Fruit fly (Drosophila melanogaster) whole organism, embryonic: ENCODE data around the gene Pino.

ENCODE experiments used
- CG1233 ChIP-seq: fragments of 200-800 bp; sonication (Bioruptor generic); optimal IDR thresholded peaks from 4 replicates; lab custom pipeline; 2018; ENCODE audit warnings: missing biosample characterization, mild to moderate bottlenecking, missing genetic modification characterization
- CG15696 ChIP-seq: fragments of 200-800 bp; sonication (Bioruptor generic); optimal IDR thresholded peaks from 2 replicates; lab custom pipeline; 2019; ENCODE audit warnings: missing biosample characterization, mild to moderate bottlenecking, missing genetic modification characterization, moderate library complexity
- CG5245 ChIP-seq: fragments of 200-800 bp; sonication (Bioruptor generic); optimal IDR thresholded peaks from 3 replicates; lab custom pipeline; 2016; ENCODE audit warnings: missing biosample characterization, missing genetic modification characterization
- CoRest ChIP-seq: fragments of 200-800 bp; sonication (Bioruptor generic); optimal IDR thresholded peaks from 3 replicates; lab custom pipeline; 2018; ENCODE audit warnings: missing biosample characterization, mild to moderate bottlenecking, missing genetic modification characterization, moderate library complexity
- NC2α ChIP-seq: fragments of 200-800 bp; sonication (Bioruptor generic); optimal IDR thresholded peaks from 2 replicates; lab custom pipeline; 2016; ENCODE audit warnings: missing biosample characterization, missing genetic modification characterization
- ase ChIP-seq: fragments of 200-800 bp; sonication (Bioruptor generic); IDR thresholded peaks from 3 replicates; pipeline ENCODE4 v1.3.6; 2022; ENCODE audit warnings: missing biosample characterization, missing genetic modification characterization
- ci ChIP-seq: fragments of 200-800 bp; sonication (Bioruptor generic); IDR thresholded peaks from 3 replicates; pipeline ENCODE4 v1.3.6; 2022; ENCODE audit warnings: missing biosample characterization, missing genetic modification characterization
- corto ChIP-seq: fragments of 200-800 bp; sonication (Bioruptor generic); optimal IDR thresholded peaks from 2 replicates; lab custom pipeline; 2016; ENCODE audit warnings: missing biosample characterization, mild to moderate bottlenecking, missing genetic modification characterization, moderate library complexity

DNA sequence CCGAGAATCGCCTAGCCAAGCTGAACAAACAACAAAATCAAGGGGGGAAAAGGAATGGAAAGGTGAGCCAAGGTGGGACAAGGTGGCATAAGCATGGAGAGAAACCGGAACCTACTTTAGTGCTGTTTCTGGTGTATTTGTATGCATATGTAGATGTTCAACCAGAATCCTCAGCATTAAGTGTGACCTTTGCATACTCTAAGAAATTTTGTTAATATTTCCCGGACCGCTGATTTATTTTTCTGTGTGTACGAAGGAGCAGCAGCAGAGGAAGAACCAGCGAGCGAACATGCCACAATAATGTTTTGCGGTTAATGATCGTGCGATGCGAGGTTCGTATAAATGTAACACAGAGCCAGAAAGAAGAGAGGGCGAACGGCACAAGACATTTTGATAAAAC lies 63.7 kb downstream of the Pino start:
- TF ChIP-seq CG5245, result no peak
- TF ChIP-seq CoRest (tag; lab: Kevin White, UChicago), result no peak
- 0 out of 3 replicates have a peak, but pooled peaks have one; percentile 29 for TF ChIP-seq ase (GFP tag; lab: Robert Waterston, UW)
- no peak for TF ChIP-seq NC2α (GFP tag; lab: Kevin White, UChicago)
- TF ChIP-seq corto (GFP tag; lab: Kevin White, UChicago), result peak; percentile 31
- TF ChIP-seq CG1233 (GFP tag; lab: Kevin White, UChicago), result no peak
- peak; percentile 1 for TF ChIP-seq CG15696 (tag; lab: Kevin White, UChicago)
- peak; percentile 62; the same call in 2 of the 3 replicates for TF ChIP-seq ci
